Worm (Caenorhabditis elegans) whole organism, L2 larva: ENCODE results near the gene Y66C5A.2.

Experiments
- gmeb-1 ChIP-seq: fragments of 150-350 bp; optimal IDR thresholded peaks from 2 replicates; lab custom pipeline; 2014; ENCODE audit warnings: missing biosample characterization, missing genetic modification characterization
- nhr-129 ChIP-seq: fragments of 150-350 bp; optimal IDR thresholded peaks from 2 replicates; lab custom pipeline; 2014; ENCODE audit warnings: missing biosample characterization, missing genetic modification characterization

Gene Y66C5A.2

DNA sequence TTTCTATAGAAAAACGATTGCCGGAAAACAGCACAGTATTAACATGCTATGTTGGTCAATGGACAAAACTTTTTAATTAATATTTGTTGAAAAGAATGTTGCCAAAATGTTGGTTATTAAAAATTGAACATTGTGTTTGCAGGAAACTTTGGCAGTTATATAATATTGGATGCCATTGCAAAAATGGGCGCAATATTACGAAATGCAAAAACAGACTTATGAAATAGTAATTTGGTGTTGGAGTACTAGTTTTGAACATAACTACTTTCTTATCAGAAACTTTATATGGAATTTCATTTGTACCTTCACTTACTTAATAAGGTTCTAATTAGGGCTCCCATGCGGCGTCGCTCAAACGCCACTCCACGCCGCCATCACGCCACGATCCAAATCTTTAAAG, 49.8 kb downstream of the Y66C5A.2 start:
- TF ChIP-seq gmeb-1 (tag; lab: Kevin White, UChicago) (no peak), nhr-129 (tag; lab: Kevin White, UChicago) (peak; percentile 75)
